Worm (Caenorhabditis elegans): Measurements from ENCODE around the gene M60.6.
A peak's percentile ranks its signal among the peaks of the same experiment; 100 is the strongest.

The M60.6 gene

DNA sequence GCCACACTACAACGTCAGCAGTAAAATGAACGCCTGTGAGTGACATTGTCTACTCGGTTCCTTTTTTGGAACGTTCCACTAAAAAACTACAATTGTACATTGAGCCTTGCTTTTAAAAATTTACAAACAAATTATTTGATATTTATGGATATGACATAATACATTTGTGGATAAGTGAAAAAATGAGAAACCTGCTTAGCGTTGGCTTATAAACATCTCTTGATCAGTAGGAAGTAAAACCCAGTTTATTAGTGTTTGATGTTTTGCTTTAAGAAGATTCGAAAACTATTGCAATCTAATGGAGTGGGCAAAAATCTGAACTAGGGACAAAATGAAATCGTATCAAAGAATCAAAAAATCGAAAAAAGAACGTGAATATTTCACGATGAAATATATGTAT, 35.3 kb downstream of the M60.6 start:
- TF ChIP-seq zfh-2 (GFP tag; conservative IDR thresholded peaks at IDR 0.05), result no peak
- TF ChIP-seq ztf-22 (GFP tag; optimal IDR thresholded peaks at IDR 0.05), result no peak
- no peak for TF ChIP-seq unc-130 (GFP tag; optimal IDR thresholded peaks at IDR 0.05)

DNA sequence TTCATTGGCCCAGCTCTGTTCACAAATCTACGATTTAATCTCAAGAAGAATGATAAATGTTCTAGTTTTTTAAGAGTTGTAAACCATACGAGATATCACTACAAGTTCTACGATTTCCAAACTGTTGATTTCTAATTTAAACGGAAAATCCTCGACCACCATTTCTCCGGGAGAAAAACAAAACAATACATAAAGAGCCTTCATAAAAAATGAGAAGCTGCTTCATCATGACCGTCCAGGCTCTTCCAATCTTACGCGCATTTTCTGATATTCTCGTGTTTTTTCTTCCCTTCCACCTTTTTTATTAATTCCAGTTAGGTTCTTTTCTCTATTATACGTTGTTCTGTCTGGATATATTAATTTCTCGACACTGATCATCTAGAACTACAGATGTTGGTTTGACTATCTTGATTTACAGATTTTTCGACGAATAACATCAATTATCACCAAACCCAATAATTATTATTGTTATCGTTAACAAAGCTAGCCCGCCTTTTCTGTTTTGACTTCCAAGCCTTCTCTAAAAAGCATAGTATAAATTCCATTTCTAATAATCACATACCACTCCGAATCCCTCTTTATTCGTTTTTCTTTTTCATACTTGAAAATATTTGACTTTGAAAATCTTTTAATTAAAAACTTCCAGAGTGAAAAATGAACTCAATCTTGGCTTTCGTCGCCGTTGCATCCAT, 37.7 kb downstream of the M60.6 start, which contains the start of gene C47D2.1:
TSS of gene C47D2.1 (plus strand) at position 642 of the 692 bp plus-strand sequence.
- TF ChIP-seq B0035.1 (tag; optimal IDR thresholded peaks at IDR 0.05) (no peak), dpff-1 (tag; optimal IDR thresholded peaks at IDR 0.05) (no peak), D2030.7 (GFP tag; IDR thresholded peaks at IDR 0.05) (no peak), ekl-4 (GFP tag; IDR thresholded peaks at IDR 0.05) (no peak), lin-40 (tag; optimal IDR thresholded peaks at IDR 0.05) (no peak), ztf-22 (GFP tag; optimal IDR thresholded peaks at IDR 0.05) (no peak), ceh-40 (GFP tag; IDR thresholded peaks at IDR 0.05) (no peak), Y95B8A.8 (GFP tag; IDR thresholded peaks at IDR 0.05) (no peak), lsl-1 (GFP tag; optimal IDR thresholded peaks at IDR 0.05) (no peak), unc-62 (GFP tag; optimal IDR thresholded peaks at IDR 0.05) (no peak), lag-1 (GFP tag; IDR thresholded peaks at IDR 0.05) (no peak), ccch-3 (GFP tag; optimal IDR thresholded peaks at IDR 0.05) (no peak), zim-3 (tag; optimal IDR thresholded peaks at IDR 0.05) (no peak), bed-1 (GFP tag; IDR thresholded peaks at IDR 0.05) (no peak), snpc-4 (GFP tag; optimal IDR thresholded peaks at IDR 0.05) (no peak), snpc-4 (tag; optimal IDR thresholded peaks at IDR 0.05) (no peak)

DNA sequence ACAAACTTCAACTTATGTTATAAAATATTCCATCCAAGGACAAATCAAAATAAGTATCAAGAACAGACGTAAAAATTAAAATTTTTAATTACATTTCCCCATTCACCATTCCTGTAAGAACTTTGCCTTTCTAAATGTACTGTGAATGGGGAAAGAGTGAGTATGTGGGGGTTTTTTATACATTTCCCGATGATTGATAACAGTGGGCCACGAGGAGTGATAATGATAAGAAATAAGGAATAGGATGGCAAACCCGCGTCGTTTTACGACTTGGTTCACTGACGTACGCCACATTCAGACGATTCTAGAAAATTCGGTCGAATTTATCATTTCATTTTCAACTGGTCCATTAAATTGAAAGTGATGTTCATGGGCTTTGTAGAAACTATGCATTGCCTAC, 41.3 kb downstream of the M60.6 start, which contains the start of gene cdd-1:
TSS of gene cdd-1 (minus strand) at position 151 of the 400 bp plus-strand sequence.
- TF ChIP-seq bed-2 (GFP tag; IDR thresholded peaks at IDR 0.05) (no peak), Y79H2A.3 (GFP tag; conservative IDR thresholded peaks at IDR 0.05) (no peak), nhr-80 (tag; optimal IDR thresholded peaks at IDR 0.05) (peak; percentile 73), hmg-1.2 (GFP tag; IDR thresholded peaks at IDR 0.05) (no peak), tbp1 (GFP tag; optimal IDR thresholded peaks at IDR 0.05) (peak; percentile 26), hsf-1 (GFP tag; IDR thresholded peaks at IDR 0.05) (peak; percentile 71; the same call in 1 of the 2 replicates), ztf-3 (GFP tag; optimal IDR thresholded peaks at IDR 0.05) (no peak), lin-40 (tag; optimal IDR thresholded peaks at IDR 0.05) (peak; percentile 50), madf-10 (tag; optimal IDR thresholded peaks at IDR 0.05) (peak; percentile 0), snpc-3.4 (tag; optimal IDR thresholded peaks at IDR 0.05) (no peak)

DNA sequence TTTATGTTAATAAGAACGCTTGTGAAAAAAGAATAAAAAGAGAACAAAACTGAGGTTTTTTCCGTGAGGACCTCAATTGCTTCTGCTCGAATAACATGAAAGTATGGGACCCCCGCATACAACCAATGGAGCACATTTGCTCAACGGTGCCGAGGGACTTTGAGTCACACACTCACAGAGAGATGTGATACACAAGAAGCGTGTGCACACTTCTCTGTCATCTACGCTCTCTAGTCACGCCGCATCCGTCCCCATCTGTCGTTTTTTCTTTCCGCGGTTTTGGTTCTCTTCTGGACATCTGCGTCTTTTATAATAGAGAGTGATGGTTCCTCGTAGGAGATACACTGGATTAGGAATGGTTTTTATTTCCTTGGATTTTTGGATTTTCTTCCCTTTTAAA, 46.3 kb downstream of the M60.6 start:
- TF ChIP-seq egrh-3 (GFP tag; IDR thresholded peaks at IDR 0.05) (no peak), somi-1 (GFP tag; optimal IDR thresholded peaks at IDR 0.05) (no peak), T07F8.4 (tag; optimal IDR thresholded peaks at IDR 0.05) (no peak), cebp-1 (GFP tag; IDR thresholded peaks at IDR 0.05) (no peak), cebp-1 (tag; optimal IDR thresholded peaks at IDR 0.05) (no peak), mel-28 (tag; optimal IDR thresholded peaks at IDR 0.05; ENCODE audit: borderline replicate concordance) (no peak), tbx-9 (tag; optimal IDR thresholded peaks at IDR 0.05; ENCODE audit: borderline replicate concordance) (no peak), nhr-27 (tag; optimal IDR thresholded peaks at IDR 0.05) (no peak), hmg-1.2 (GFP tag; IDR thresholded peaks at IDR 0.05) (peak; percentile 21; the same call in 1 of the 2 replicates), hrde-1 (tag; optimal IDR thresholded peaks at IDR 0.05; ENCODE audit: borderline replicate concordance) (no peak), chd-7 (tag; optimal IDR thresholded peaks at IDR 0.05) (no peak), C17E4.6 (GFP tag; IDR thresholded peaks at IDR 0.05) (no peak), K11D2.4 (GFP tag; IDR thresholded peaks at IDR 0.05) (peak; percentile 41; the same call in 1 of the 2 replicates), mxl-1 (tag; optimal IDR thresholded peaks at IDR 0.05) (no peak), K12H6.12 (tag; optimal IDR thresholded peaks at IDR 0.05) (peak; percentile 12), lir-1 (GFP tag; conservative IDR thresholded peaks at IDR 0.05) (no peak), snpc-4 (GFP tag; optimal IDR thresholded peaks at IDR 0.05) (no peak), snpc-4 (tag; optimal IDR thresholded peaks at IDR 0.05) (no peak), ceh-27 (GFP tag; optimal IDR thresholded peaks at IDR 0.05) (peak; percentile 22), nfya-1 (tag; optimal IDR thresholded peaks at IDR 0.05; ENCODE audit: borderline replicate concordance, insufficient read depth) (no peak)
